Worm (Caenorhabditis elegans) whole organism, midembryonic: ENCODE measurements around the gene ugt-14.

Experiments
- T22C8.4 ChIP-seq: fragments of 200-800 bp; sonication (Bioruptor generic); IDR thresholded peaks from 2 replicates; pipeline ENCODE4 v1.3.6; 2022; ENCODE audit warnings: missing genetic modification characterization, missing compliant biosample characterization
- cog-1 ChIP-seq: sonication (generic microtip); optimal IDR thresholded peaks from 2 replicates; lab custom pipeline; 2016; ENCODE audit warnings: missing genetic modification characterization, missing compliant biosample characterization
- flt-1 ChIP-seq: fragments of 200-800 bp; sonication (Bioruptor generic); IDR thresholded peaks from 2 replicates; pipeline ENCODE4 v1.3.6; 2022; ENCODE audit warnings: missing genetic modification characterization, missing compliant biosample characterization
- klf-2 ChIP-seq: fragments of 200-800 bp; sonication (Bioruptor generic); conservative IDR thresholded peaks from 2 replicates; pipeline ENCODE4 v1.3.6; 2022; ENCODE audit warnings: missing genetic modification reagents, missing genetic modification characterization, missing compliant biosample characterization
- ztf-29 ChIP-seq: fragments of 200-800 bp; sonication (Bioruptor generic); IDR thresholded peaks from 2 replicates; pipeline ENCODE4 v1.3.6; 2022; ENCODE audit warnings: missing genetic modification reagents, missing genetic modification characterization, missing compliant biosample characterization

ce11 chrV:4956529-4956928 lies 50.5 kb downstream of the ugt-14 start, which contains the start of gene str-208:
- TF ChIP-seq T22C8.4 (GFP tag; lab: Robert Waterston, UW): no peak
- TF ChIP-seq flt-1: no peak
- TF ChIP-seq ztf-29: no peak
- no peak for TF ChIP-seq cog-1
- TF ChIP-seq klf-2 (GFP tag; lab: Robert Waterston, UW): no peak
